Fruit fly (Drosophila melanogaster): ENCODE results near the gene nbs.

DNA sequence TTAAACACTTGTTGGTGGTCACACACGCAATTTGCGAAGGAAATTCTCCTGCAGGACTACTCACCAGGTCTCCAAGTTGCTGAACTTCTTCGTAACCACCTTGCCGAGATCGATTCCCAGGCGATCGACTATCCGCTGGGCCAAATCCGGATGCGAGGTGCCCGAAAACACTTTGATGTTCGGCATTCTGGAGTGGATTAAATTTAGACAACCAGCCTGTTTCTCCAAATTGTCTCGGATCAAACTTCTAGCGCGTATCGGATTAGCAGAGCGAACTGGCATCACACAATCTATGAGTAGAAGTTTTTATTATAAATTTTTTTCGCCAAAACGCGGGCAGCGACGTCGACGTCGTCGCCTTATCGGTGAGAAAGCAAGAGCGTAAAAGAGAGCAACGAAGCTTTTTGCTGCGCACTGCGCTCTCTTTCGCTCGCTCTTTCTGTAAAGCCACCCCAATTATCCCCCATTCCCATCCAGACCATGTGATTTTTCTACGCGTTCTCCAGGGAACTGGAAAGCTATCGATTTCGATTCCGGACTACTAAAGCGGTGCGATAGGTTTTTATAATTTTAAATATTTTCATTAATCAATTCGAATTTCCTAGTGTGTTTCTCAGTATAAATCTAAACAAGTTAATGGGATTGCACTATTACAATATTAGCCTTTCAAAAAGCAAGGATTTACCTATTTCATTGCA, 28.7 kb downstream of the nbs start:
- TF ChIP-seq CG8478 (optimal IDR thresholded peaks at IDR 0.05) (no peak), CTCF (optimal IDR thresholded peaks at IDR 0.05) (no peak)
